Worm (Caenorhabditis elegans): ENCODE data around the gene hmt-1.

hmt-1 gene

ce11 chrIII:11090112-11090648 is 9.6 kb downstream of the hmt-1 start (continued):
- TF ChIP-seq him-1 (tag; optimal IDR thresholded peaks at IDR 0.05) (peak; percentile 59), tlf-1 (GFP tag; optimal IDR thresholded peaks at IDR 0.05) (peak; percentile 62), snpc-1.3 (tag; optimal IDR thresholded peaks at IDR 0.05; ENCODE audit: insufficient read depth) (peak; percentile 92), hlh-26 (GFP tag; conservative IDR thresholded peaks at IDR 0.05) (no peak), lin-26 (GFP tag; IDR thresholded peaks at IDR 0.05) (0 out of 2 replicates have a peak, but pooled peaks have one; percentile 68), aptf-2 (GFP tag; conservative IDR thresholded peaks at IDR 0.05) (0 out of 2 replicates have a peak, but pooled peaks have one; percentile 34), fkh-3 (tag; optimal IDR thresholded peaks at IDR 0.05) (peak; percentile 13), nfyb-1 (GFP tag; IDR thresholded peaks at IDR 0.05) (peak; percentile 68), sea-2 (GFP tag; IDR thresholded peaks at IDR 0.05) (no peak), ztf-25 (GFP tag; IDR thresholded peaks at IDR 0.05) (peak; percentile 68; the same call in 1 of the 2 replicates), tbp1 (GFP tag; optimal IDR thresholded peaks at IDR 0.05) (peak; percentile 78), F39B2.1 (GFP tag; IDR thresholded peaks at IDR 0.05) (no peak), gei-17 (GFP tag; optimal IDR thresholded peaks at IDR 0.05) (peak; percentile 51), mes-4 (tag; optimal IDR thresholded peaks at IDR 0.05) (peak; percentile 35), rec-8 (tag; optimal IDR thresholded peaks at IDR 0.05) (peak in 1 of 2 experiments; percentile 4), mxl-1 (tag; optimal IDR thresholded peaks at IDR 0.05) (no peak), Y67H2A.10 (GFP tag; conservative IDR thresholded peaks at IDR 0.05) (no peak), T07F8.4 (tag; optimal IDR thresholded peaks at IDR 0.05) (no peak), aptf-3 (GFP tag; IDR thresholded peaks at IDR 0.05) (0 out of 2 replicates have a peak, but pooled peaks have one; percentile 41), madf-10 (tag; optimal IDR thresholded peaks at IDR 0.05) (no peak), Y95B8A.8 (GFP tag; IDR thresholded peaks at IDR 0.05) (peak; percentile 69; the same call in 1 of the 2 replicates), repo-1 (tag; optimal IDR thresholded peaks at IDR 0.05) (peak; percentile 75), ceh-27 (GFP tag; optimal IDR thresholded peaks at IDR 0.05) (no peak), xnd-1 (tag; optimal IDR thresholded peaks at IDR 0.05) (peak; percentile 28), ceh-100 (GFP tag; IDR thresholded peaks at IDR 0.05) (peak; percentile 90), mcd-1 (GFP tag; IDR thresholded peaks at IDR 0.05) (peak; percentile 62), tbx-9 (tag; optimal IDR thresholded peaks at IDR 0.05; ENCODE audit: borderline replicate concordance) (no peak), F57A8.1 (GFP tag; optimal IDR thresholded peaks at IDR 0.05) (no peak), ceh-40 (GFP tag; IDR thresholded peaks at IDR 0.05) (peak; percentile 20; the same call in 1 of the 2 replicates), egl-44 (GFP tag; IDR thresholded peaks at IDR 0.05) (0 out of 2 replicates have a peak, but pooled peaks have one; percentile 45), ztf-26 (tag; optimal IDR thresholded peaks at IDR 0.05) (peak; percentile 26), madf-3 (GFP tag; IDR thresholded peaks at IDR 0.05) (0 out of 2 replicates have a peak, but pooled peaks have one; percentile 62), nhr-90 (tag; optimal IDR thresholded peaks at IDR 0.05) (no peak), ekl-4 (GFP tag; IDR thresholded peaks at IDR 0.05) (peak; percentile 71), bed-2 (GFP tag; IDR thresholded peaks at IDR 0.05) (no peak), nfya-1 (tag; optimal IDR thresholded peaks at IDR 0.05; ENCODE audit: borderline replicate concordance, insufficient read depth) (no peak), F57C9.4 (tag; optimal IDR thresholded peaks at IDR 0.05) (peak; percentile 9), nhr-27 (tag; optimal IDR thresholded peaks at IDR 0.05) (no peak), chd-7 (tag; optimal IDR thresholded peaks at IDR 0.05) (peak; percentile 79), let-607 (tag; optimal IDR thresholded peaks at IDR 0.05) (no peak), Y79H2A.3 (GFP tag; conservative IDR thresholded peaks at IDR 0.05) (0 out of 2 replicates have a peak, but pooled peaks have one; percentile 42), K11D2.4 (GFP tag; IDR thresholded peaks at IDR 0.05) (no peak), hmg-1.2 (GFP tag; IDR thresholded peaks at IDR 0.05) (peak; percentile 93), zim-3 (tag; optimal IDR thresholded peaks at IDR 0.05) (peak; percentile 27)
